Worm (Caenorhabditis elegans): ENCODE measurements around the gene Y105C5B.15.

Gene Y105C5B.15

DNA sequence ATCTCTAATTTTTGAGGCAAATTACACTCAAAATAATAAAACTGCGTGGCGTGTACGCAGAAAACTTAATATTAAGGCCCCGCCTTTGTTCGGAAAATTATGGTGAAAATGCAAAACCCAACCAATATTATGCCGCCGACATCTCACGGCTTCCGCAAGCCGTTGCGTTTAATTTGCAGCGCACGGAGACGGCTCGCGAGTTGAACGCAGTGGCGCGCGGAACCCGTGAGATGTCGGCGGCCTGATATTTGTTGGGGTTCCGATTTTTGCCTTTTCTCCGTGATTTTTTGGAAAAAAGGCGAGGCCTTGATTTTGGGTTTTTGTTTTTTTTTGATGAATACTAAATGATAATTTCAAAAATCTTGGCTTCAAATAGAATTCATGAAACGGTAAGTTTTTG lies 49.3 kb downstream of the Y105C5B.15 start:
- TF ChIP-seq unc-3 (GFP tag; conservative IDR thresholded peaks at IDR 0.05) (no peak), unc-3 (tag; optimal IDR thresholded peaks at IDR 0.05) (no peak), dmd-4 (tag; optimal IDR thresholded peaks at IDR 0.05; ENCODE audit: borderline replicate concordance) (no peak), ceh-30 (tag; optimal IDR thresholded peaks at IDR 0.05) (no peak), ceh-34 (tag; optimal IDR thresholded peaks at IDR 0.05) (no peak), pqm-1 (tag; optimal IDR thresholded peaks at IDR 0.05) (no peak), sdc-2 (tag; optimal IDR thresholded peaks at IDR 0.05) (no peak), pax-1 (tag; optimal IDR thresholded peaks at IDR 0.05) (no peak)

Data from whole organism, late embryonic.